Fruit fly (Drosophila melanogaster): ENCODE results near the gene cal1.
A peak's percentile ranks its signal among the peaks of the same experiment; 100 is the strongest.

The cal1 gene

dm6 chr3R:17065018-17065784 is 22.9 kb upstream of the cal1 start (continued):
- peak; percentile 40; the same call in 1 of the 3 replicates for TF ChIP-seq gce (GFP tag; IDR thresholded peaks at IDR 0.05)
- TF ChIP-seq Opbp (GFP tag; IDR thresholded peaks at IDR 0.05; ENCODE audit: partially characterized antibody): 0 out of 3 replicates have a peak, but pooled peaks have one; percentile 37
- peak; percentile 64 for TF ChIP-seq disco-r (GFP tag; optimal IDR thresholded peaks at IDR 0.05)
- TF ChIP-seq Deaf1 (tag; optimal IDR thresholded peaks at IDR 0.05): peak; percentile 75
- peak in 1 of 2 experiments; percentile 96 for TF ChIP-seq eve (GFP tag; optimal IDR thresholded peaks at IDR 0.05)
- peak; percentile 87 for TF ChIP-seq CG1529 (GFP tag; optimal IDR thresholded peaks at IDR 0.05)
- peak; percentile 73 for TF ChIP-seq sd (tag; optimal IDR thresholded peaks at IDR 0.05)
- peak; percentile 91 for TF ChIP-seq fu2 (GFP tag; optimal IDR thresholded peaks at IDR 0.05)
- TF ChIP-seq CG7786 (GFP tag; optimal IDR thresholded peaks at IDR 0.05): peak; percentile 92
- TF ChIP-seq sna (GFP tag; IDR thresholded peaks at IDR 0.05; ENCODE audit: partially characterized antibody): no peak
- peak; percentile 98 for TF ChIP-seq gem (tag; optimal IDR thresholded peaks at IDR 0.05)
- TF ChIP-seq lbe (GFP tag; optimal IDR thresholded peaks at IDR 0.05): peak; percentile 96
- TF ChIP-seq insv (GFP tag; optimal IDR thresholded peaks at IDR 0.05): peak; percentile 40 to 58
- TF ChIP-seq wor (GFP tag; IDR thresholded peaks at IDR 0.05): peak; percentile 88
- TF ChIP-seq tin (GFP tag; optimal IDR thresholded peaks at IDR 0.05): peak; percentile 86
- peak; percentile 84 for TF ChIP-seq ERR (GFP tag; optimal IDR thresholded peaks at IDR 0.05)
- no peak for TF ChIP-seq nerfin-2 (GFP tag; IDR thresholded peaks at IDR 0.05; ENCODE audit: partially characterized antibody)
- peak; percentile 81 for TF ChIP-seq CG9215 (GFP tag; IDR thresholded peaks at IDR 0.05)
- peak; percentile 65 for TF ChIP-seq Lhr (GFP tag; optimal IDR thresholded peaks at IDR 0.05)
- TF ChIP-seq CG18619 (GFP tag; optimal IDR thresholded peaks at IDR 0.05): peak; percentile 92
- peak; percentile 81 for TF ChIP-seq CG17802 (tag; optimal IDR thresholded peaks at IDR 0.05)
- peak; percentile 79 for TF ChIP-seq Bdp1 (GFP tag; optimal IDR thresholded peaks at IDR 0.05)
- TF ChIP-seq CG34224 (GFP tag; IDR thresholded peaks at IDR 0.05; ENCODE audit: partially characterized antibody): peak; percentile 64
- peak; percentile 89 for TF ChIP-seq CG13296 (GFP tag; optimal IDR thresholded peaks at IDR 0.05)
- TF ChIP-seq cwo (GFP tag; optimal IDR thresholded peaks at IDR 0.05): peak; percentile 93
- TF ChIP-seq ap (GFP tag; IDR thresholded peaks at IDR 0.05): peak; percentile 77
- TF ChIP-seq unpg (GFP tag; optimal IDR thresholded peaks at IDR 0.05): peak; percentile 97
- TF ChIP-seq CG18764 (GFP tag; optimal IDR thresholded peaks at IDR 0.05): peak; percentile 79
- TF ChIP-seq CG9817 (tag; optimal IDR thresholded peaks at IDR 0.05): peak; percentile 86
- TF ChIP-seq CG2120 (GFP tag; optimal IDR thresholded peaks at IDR 0.05): peak; percentile 98
- TF ChIP-seq Xrp1 (GFP tag; IDR thresholded peaks at IDR 0.05): peak; percentile 91
- peak; percentile 12 for TF ChIP-seq pzg (GFP tag; optimal IDR thresholded peaks at IDR 0.05)
- TF ChIP-seq CrebB (tag; optimal IDR thresholded peaks at IDR 0.05): peak; percentile 81
- TF ChIP-seq CG31388 (GFP tag; optimal IDR thresholded peaks at IDR 0.05): peak; percentile 75
- peak; percentile 84 for TF ChIP-seq CG14050 (GFP tag; IDR thresholded peaks at IDR 0.05)
- TF ChIP-seq tio (GFP tag; optimal IDR thresholded peaks at IDR 0.05): peak; percentile 88
- peak; percentile 43 for TF ChIP-seq tup (GFP tag; optimal IDR thresholded peaks at IDR 0.05)
- TF ChIP-seq CG9727 (GFP tag; optimal IDR thresholded peaks at IDR 0.05): peak; percentile 93
- peak; percentile 89 for TF ChIP-seq HLH3B (GFP tag; IDR thresholded peaks at IDR 0.05)
- TF ChIP-seq CG12942 (GFP tag; optimal IDR thresholded peaks at IDR 0.05): peak; percentile 85
- TF ChIP-seq CG7839 (tag; optimal IDR thresholded peaks at IDR 0.05): peak; percentile 95
- TF ChIP-seq CG30403 (GFP tag; optimal IDR thresholded peaks at IDR 0.05): peak; percentile 96
- TF ChIP-seq zfh2 (GFP tag; optimal IDR thresholded peaks at IDR 0.05): peak; percentile 92
- TF ChIP-seq yki (optimal IDR thresholded peaks at IDR 0.05): no peak
- TF ChIP-seq rib (GFP tag; IDR thresholded peaks at IDR 0.05): peak; percentile 64
- TF ChIP-seq slou (GFP tag; optimal IDR thresholded peaks at IDR 0.05): peak; percentile 56
- TF ChIP-seq hb (GFP tag; IDR thresholded peaks at IDR 0.05; ENCODE audit: partially characterized antibody): no peak
- TF ChIP-seq CG2202 (tag; optimal IDR thresholded peaks at IDR 0.05): peak; percentile 74
- TF ChIP-seq NfI (GFP tag; optimal IDR thresholded peaks at IDR 0.05): peak; percentile 93

All from whole organism, embryonic.